Worm (Caenorhabditis elegans): ENCODE data around the gene srd-33.
"Not testable (repeated sequence)": the region's sequence is repeated elsewhere in the genome, so short reads cannot be mapped to it uniquely, and the experiment has no call there.

The srd-33 gene

DNA sequence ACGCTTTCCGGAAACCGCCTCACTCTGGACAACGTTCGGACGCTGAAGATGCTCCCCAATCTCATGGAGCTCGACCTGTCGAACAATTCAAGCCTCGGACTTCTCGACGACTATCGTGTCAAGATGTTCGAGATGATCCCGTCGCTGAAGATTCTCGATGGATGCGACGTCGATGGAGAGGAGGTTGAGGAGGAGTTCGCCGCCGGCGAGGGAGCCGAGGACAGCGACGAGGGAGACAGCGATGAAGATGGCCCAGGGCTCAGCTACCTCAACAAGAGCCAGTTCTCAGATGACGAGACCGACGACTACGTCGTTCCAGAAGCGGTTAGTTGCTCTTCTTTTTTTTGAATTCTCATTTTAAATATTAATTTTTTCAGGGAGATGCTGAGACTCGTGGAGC lies 18.7 kb downstream of the srd-33 start:
- no peak for TF ChIP-seq Y105C5A.15 (GFP tag; IDR thresholded peaks at IDR 0.05)
- peak; percentile 86 for TF ChIP-seq set-16 (GFP tag; IDR thresholded peaks at IDR 0.05)

DNA sequence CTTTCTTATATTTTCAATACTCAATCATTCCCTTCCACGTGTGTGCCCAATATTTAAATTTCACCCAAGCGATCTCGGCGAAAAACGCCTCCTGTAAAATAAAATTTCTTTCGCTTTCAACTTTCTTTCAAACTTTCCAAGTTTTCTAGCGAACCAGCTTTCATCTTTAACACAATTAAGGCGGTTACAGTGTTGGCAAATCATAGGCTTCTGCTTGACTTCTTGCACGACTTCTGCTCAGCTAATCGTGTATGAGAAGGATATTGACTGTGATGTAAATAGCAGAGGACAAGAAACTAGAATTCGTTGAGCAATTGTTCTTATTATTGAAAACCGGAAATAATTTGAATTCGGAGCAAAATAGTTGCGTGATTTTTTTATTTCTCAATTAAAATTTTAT lies 19.2 kb downstream of the srd-33 start:
- TF ChIP-seq unc-130 (GFP tag; optimal IDR thresholded peaks at IDR 0.05) (peak; percentile 26), ztf-11 (tag; optimal IDR thresholded peaks at IDR 0.05) (no peak), zip-11 (GFP tag; IDR thresholded peaks at IDR 0.05) (no peak), lin-38 (GFP tag; IDR thresholded peaks at IDR 0.05) (peak; percentile 60), F49E8.2 (tag; optimal IDR thresholded peaks at IDR 0.05; ENCODE audit: borderline replicate concordance) (peak; percentile 30), snpc-1.2 (GFP tag; IDR thresholded peaks at IDR 0.05) (no peak)

DNA sequence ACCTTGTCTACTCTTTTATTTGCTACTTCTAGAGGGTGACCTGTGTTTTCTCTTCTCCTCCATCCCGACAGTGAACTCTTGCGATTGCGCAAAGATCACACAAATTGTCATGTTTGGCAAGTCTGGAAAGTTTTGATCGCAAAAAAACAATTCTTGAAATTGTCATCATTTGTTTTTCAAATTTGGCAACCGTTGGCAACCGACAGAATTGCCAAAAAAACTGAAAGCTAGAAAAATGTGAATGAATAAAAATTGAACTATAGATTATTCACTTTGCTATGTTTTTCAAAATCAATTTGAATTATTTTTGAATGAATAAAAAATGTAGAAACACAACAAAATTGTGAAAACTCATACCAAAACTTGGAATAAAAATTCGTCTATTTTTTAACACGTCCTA lies 22.9 kb downstream of the srd-33 start, which contains the start of gene ugt-11:
ugt-11 (minus strand) TSS at position 101 of the 400 bp plus-strand sequence.
- peak; percentile 21 for TF ChIP-seq aha-1 (tag)
- TF ChIP-seq mdt-29 (GFP tag; IDR thresholded peaks at IDR 0.05), result no peak

DNA sequence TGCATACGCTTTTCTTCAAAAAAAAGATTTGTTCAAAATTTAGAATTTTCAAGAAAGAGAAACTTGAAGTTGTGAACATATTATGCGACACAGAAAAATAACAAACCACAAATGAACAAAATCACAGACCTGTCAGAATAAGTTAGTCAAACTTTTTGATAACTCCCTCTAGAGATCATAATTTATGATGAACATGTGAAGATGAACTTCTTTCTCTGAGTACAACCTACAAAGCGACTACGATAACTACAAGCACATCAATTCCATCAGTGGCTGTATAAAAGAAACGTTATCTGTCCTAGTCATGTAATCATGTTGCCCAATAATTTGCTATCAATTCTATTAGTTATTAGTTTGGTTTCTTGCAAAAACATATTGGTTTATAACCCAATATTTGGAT lies 23.7 kb downstream of the srd-33 start, which contains the start of gene ugt-9:
ugt-9 (plus strand) TSS at position 305 of the 400 bp plus-strand sequence.
- TF ChIP-seq nhr-77 (tag; optimal IDR thresholded peaks at IDR 0.05) (peak; percentile 53), cey-2 (tag; optimal IDR thresholded peaks at IDR 0.05; ENCODE audit: borderline replicate concordance, insufficient read depth) (no peak), zag-1 (tag; optimal IDR thresholded peaks at IDR 0.05) (no peak), unc-62 (GFP tag; optimal IDR thresholded peaks at IDR 0.05 in 1 of 2) (peak in 1 of 2 experiments; percentile 84), unc-62 (tag; optimal IDR thresholded peaks at IDR 0.05) (no peak), daf-16 (GFP tag; optimal IDR thresholded peaks at IDR 0.05) (no peak), daf-16 (tag; optimal IDR thresholded peaks at IDR 0.05) (peak; percentile 17), nhr-28 (tag; optimal IDR thresholded peaks at IDR 0.05) (peak; percentile 99)

DNA sequence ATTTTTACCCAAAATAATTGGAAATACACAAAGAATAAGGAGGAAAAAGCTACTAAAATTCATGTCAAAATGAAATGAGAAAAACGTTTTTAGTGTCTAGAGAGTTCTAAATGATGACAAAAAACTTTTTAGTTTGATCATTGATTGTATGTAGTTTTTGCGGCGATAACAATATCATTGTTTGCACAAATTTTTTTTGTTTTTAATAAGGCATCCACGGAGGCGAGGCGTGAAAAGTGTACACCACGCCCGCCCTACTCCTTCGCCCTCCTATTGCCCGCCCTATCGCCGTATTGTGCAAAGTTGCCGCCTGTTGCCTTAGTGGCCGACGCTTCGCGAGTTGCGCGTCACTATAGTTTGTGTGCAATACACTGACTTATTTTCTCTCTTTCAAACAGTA lies 27.9 kb downstream of the srd-33 start, which contains the start of gene ugt-10:
ugt-10 (minus strand) TSS at position 101 of the 400 bp plus-strand sequence.
- TF ChIP-seq unc-62 (GFP tag; optimal IDR thresholded peaks at IDR 0.05 in 1 of 2), result peak in 1 of 2 experiments; percentile 75
- not testable (repeated sequence) for TF ChIP-seq unc-62 (tag; optimal IDR thresholded peaks at IDR 0.05)

DNA sequence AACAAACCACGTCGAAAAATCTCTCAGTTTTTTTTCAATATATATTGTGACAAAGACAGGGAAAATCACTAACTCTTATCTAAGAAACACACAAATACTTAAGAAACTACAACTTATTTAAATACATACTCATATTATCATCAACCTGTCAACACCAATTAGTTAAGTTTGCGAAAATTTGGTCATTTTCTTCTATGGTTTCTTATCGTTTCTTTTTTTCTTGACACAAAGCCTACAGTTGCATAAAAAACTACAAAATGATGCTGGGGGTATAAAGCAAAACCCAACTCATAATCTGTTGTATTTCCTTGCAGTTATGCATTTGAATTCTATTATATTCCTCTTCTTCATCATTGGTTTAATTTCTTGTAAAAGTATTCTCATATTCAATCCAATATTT lies 29.0 kb downstream of the srd-33 start, which contains the start of gene ugt-67:
ugt-67 (plus strand) TSS at position 301 of the 400 bp plus-strand sequence.
- TF ChIP-seq nhr-28 (tag; optimal IDR thresholded peaks at IDR 0.05), result peak; percentile 7
- TF ChIP-seq gei-8 (GFP tag; optimal IDR thresholded peaks at IDR 0.05), result no peak

DNA sequence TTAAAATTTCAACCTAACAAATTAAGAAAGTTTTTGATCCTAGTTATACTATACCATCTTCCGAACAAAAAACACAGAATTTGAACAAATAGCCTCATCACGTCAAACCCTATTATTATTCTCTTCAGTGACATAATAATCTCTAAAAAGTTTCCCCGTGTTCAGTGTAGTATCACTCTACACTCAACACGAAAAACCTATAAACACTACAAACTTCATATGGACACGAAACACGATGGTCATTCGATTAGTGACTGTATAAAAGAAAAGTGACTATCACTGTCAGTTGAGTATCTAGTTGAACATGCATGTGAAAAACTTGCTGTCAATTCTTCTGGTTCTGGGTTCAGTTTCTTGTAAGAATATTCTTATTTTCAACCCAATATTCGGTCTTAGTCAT lies 31.6 kb downstream of the srd-33 start, which contains the start of gene ugt-8:
ugt-8 (plus strand) TSS at position 235 of the 400 bp plus-strand sequence.
- TF ChIP-seq aha-1 (tag), result no peak
- no peak for TF ChIP-seq zip-2 (tag; optimal IDR thresholded peaks at IDR 0.05)
- peak in 1 of 2 experiments; percentile 0 for TF ChIP-seq mdl-1 (tag; optimal IDR thresholded peaks at IDR 0.05)
- TF ChIP-seq ZK546.5 (tag; optimal IDR thresholded peaks at IDR 0.05), result no peak
- TF ChIP-seq nhr-28 (tag; optimal IDR thresholded peaks at IDR 0.05), result peak; percentile 100

DNA sequence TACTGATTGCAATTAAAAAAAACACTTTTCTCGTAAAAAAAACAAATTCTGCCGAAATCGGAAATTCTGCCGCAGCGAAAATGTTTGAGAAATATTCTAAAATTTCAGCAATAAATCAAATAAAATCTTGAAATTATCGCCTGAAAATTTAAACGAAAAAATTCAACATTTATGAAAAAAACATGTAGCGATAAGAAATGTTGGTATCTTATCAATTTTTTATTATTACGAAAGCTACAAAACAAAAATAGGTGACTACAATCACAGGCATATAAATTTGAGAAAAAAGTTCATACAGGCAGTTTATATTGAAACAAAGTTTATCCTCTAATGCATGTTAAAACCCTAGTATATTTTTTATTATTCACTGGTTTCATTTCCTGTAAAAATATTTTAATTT lies 33.9 kb downstream of the srd-33 start, which contains the start of gene ugt-14:
ugt-14 (plus strand) TSS at position 301 of the 400 bp plus-strand sequence.
- TF ChIP-seq egl-43 (GFP tag; IDR thresholded peaks at IDR 0.05) (no peak), nhr-28 (tag; optimal IDR thresholded peaks at IDR 0.05) (peak; percentile 88)

DNA sequence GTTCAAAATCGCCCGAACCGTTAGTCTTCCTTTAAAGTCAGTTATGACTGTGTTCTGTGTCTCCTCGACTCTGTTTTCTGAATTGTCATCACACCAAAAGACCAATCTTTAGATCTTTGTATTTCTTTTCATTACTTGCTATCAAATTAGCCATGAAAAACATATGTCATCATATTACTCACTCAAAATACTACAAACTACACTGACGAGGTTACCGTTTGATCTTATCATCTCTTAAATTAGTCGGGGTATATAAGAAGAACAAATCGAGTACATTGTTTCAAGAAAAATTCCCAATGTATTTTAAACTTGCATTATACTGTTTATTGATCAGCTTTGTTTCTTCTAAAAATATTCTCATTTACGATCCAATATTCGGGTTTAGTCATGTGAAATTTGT lies 36.5 kb downstream of the srd-33 start, which contains the start of gene ugt-13:
ugt-13 (plus strand) TSS at position 294 of the 400 bp plus-strand sequence.
- TF ChIP-seq aha-1 (tag) (peak; percentile 73), ces-1 (GFP tag; optimal IDR thresholded peaks at IDR 0.05) (no peak), ztf-7 (tag; optimal IDR thresholded peaks at IDR 0.05) (peak; percentile 97), nhr-28 (tag; optimal IDR thresholded peaks at IDR 0.05) (peak; percentile 94), nhr-102 (tag; optimal IDR thresholded peaks at IDR 0.05) (peak; percentile 33), mep-1 (tag; optimal IDR thresholded peaks at IDR 0.05) (peak; percentile 61), hlh-30 (tag; optimal IDR thresholded peaks at IDR 0.05; ENCODE audit: insufficient read depth) (peak; percentile 9), daf-16 (GFP tag; optimal IDR thresholded peaks at IDR 0.05) (no peak), daf-16 (tag; optimal IDR thresholded peaks at IDR 0.05) (no peak), lin-38 (GFP tag; IDR thresholded peaks at IDR 0.05) (no peak), cey-2 (tag; optimal IDR thresholded peaks at IDR 0.05; ENCODE audit: borderline replicate concordance, insufficient read depth) (peak; percentile 47), ZK546.5 (tag; optimal IDR thresholded peaks at IDR 0.05) (no peak), T20F7.1 (GFP tag; optimal IDR thresholded peaks at IDR 0.05) (no peak), spr-3 (GFP tag; optimal IDR thresholded peaks at IDR 0.05) (no peak), lsy-2 (tag; optimal IDR thresholded peaks at IDR 0.05) (peak in 1 of 2 experiments; percentile 28), tra-1 (GFP tag; IDR thresholded peaks at IDR 0.05) (no peak), nhr-48 (tag; optimal IDR thresholded peaks at IDR 0.05) (peak; percentile 39), php-3 (GFP tag; IDR thresholded peaks at IDR 0.05) (no peak)

Data from whole organism, L4 larva.